Fruit fly (Drosophila melanogaster): ENCODE data around the gene drn.

Gene drn

dm6 chr3R:9349267-9349820 is 9.3 kb downstream of the drn start:
- TF ChIP-seq insv (optimal IDR thresholded peaks at IDR 0.05) (no peak), ttk (optimal IDR thresholded peaks at IDR 0.05) (no peak)

dm6 chr3R:9350561-9351379 is 10.8 kb downstream of the drn start:
- TF ChIP-seq insv (optimal IDR thresholded peaks at IDR 0.05) (no peak), Myc (optimal IDR thresholded peaks at IDR 0.05) (no peak)

DNA sequence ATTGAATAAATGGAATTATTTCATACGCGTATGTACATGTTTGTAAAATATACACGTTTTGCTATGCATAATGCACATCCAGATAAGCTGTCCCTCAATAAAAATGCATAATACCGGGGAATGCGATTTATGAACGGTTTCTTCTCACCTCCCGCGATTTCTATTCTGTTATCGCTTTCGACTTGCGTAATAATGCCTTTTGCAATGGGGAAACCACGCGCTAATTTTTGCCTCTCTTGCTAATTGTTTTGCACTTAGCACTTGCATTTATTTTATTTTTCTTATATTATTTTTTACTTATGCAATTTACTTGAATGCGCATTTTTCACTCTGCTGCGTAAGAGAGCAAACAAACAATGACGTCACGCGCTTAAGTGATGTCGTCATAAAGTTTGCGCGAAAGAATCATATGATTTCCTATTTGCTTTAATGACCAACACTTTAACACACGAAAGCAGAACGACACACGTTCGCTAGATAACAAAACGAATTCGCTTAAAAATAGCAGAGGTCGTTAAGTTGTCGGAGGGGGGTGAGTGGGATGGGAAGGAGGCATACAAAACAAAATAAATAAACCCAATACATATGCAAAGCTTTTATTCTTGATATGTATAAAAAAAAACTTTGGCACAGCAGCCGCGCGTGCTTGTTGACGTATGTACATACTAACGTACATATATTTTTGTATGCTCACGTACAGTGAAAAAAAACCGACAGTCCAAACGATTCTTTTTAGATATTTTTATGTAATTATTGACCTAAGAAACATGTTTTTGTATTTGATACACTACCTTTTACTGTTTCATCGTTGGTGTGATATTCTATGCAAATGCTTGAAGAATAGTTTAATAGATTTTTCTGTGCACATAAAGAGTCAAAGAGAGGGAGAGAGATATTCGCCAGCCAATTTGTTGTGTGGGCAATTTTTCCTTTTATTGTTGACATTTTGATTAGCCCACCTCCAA is 11.7 kb downstream of the drn start:
- TF ChIP-seq Myc (optimal IDR thresholded peaks at IDR 0.05), result no peak
- no peak for TF ChIP-seq ttk (optimal IDR thresholded peaks at IDR 0.05)
- no peak for TF ChIP-seq Sin3A (optimal IDR thresholded peaks at IDR 0.05)
- no peak for TF ChIP-seq psq (optimal IDR thresholded peaks at IDR 0.05)
- no peak for TF ChIP-seq h (optimal IDR thresholded peaks at IDR 0.05)
- TF ChIP-seq insv (optimal IDR thresholded peaks at IDR 0.05), result no peak

DNA sequence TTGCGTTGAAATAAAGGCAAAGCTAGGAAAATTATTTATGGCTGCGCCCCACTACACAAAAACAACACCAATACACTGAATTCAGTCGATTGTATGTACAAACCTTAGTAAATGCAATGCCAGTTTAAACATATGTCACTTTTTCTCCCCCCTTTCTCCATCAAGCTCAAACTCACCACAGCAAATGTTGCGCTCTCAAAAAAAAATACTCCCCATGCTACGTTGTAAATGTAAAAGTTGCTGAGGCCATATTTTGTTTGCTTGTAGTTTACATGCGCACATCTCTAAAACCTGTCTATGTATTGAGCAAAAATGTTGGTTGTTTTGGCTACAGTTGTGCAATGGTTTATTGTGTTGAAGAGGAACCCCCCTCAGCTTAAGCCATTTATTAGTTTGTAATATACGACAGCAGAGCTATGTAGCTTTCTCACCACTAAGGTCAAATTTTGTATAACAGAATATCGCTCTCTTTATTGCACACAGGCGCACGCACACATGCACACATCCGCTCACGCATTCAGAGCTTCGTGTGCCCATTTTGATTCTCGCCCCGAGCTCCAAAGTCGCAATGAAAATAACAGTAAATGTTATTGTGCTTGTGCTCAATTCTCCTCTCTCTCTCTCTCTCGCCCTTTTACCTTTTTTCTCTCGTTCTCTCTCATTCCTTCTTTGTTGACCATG is 12.7 kb downstream of the drn start:
- no peak for TF ChIP-seq Sin3A (optimal IDR thresholded peaks at IDR 0.05)
- TF ChIP-seq insv (optimal IDR thresholded peaks at IDR 0.05), result no peak
- TF ChIP-seq h (optimal IDR thresholded peaks at IDR 0.05), result no peak
- no peak for TF ChIP-seq psq (optimal IDR thresholded peaks at IDR 0.05)
- no peak for TF ChIP-seq Myc (optimal IDR thresholded peaks at IDR 0.05)
- TF ChIP-seq ttk (optimal IDR thresholded peaks at IDR 0.05), result no peak

DNA sequence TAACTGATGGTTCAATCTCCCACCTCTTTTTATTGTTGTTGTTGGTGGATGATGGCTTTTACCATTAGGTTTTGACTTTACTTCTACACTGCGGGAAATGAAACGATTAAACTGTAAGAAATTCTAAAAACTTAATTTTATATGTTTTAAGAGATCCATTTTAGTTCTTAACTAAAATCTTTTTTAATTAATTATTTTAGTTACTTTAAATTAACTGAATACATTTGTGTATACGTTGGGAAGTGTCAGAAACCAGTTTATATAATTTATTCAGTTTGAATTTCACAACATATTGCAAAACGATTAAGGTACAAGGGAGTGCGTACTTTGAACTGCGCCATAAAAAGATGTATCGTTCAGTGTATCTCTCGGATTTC is 13.2 kb downstream of the drn start:
- TF ChIP-seq psq (optimal IDR thresholded peaks at IDR 0.05) (no peak), insv (optimal IDR thresholded peaks at IDR 0.05) (no peak), ttk (optimal IDR thresholded peaks at IDR 0.05) (no peak), Sin3A (optimal IDR thresholded peaks at IDR 0.05) (no peak), Myc (optimal IDR thresholded peaks at IDR 0.05) (no peak), h (optimal IDR thresholded peaks at IDR 0.05) (no peak)

DNA sequence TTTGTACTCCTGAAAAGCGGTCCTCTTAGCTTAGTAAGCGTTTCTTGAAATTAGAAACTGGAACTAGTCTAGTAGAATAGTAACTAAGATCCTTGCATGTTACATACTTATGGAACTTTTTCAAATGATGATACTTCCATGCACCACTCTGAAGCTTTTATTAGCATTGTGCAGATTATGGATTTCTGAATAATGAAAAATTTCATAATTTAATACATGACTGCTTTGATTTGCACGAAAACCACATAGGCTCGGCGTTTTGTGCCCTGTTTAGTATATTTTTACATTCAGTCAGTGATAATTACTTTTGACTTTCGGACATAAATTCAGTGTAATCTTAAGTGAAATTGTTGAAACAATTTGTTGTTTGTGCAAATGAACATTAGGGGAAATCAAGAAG is 15.2 kb downstream of the drn start, which contains the start of gene CG43675:
Gene CG43675 (plus strand): TSS at position 301 of the 400 bp plus-strand sequence.
- no peak for TF ChIP-seq Myc (optimal IDR thresholded peaks at IDR 0.05)
- no peak for TF ChIP-seq psq (optimal IDR thresholded peaks at IDR 0.05)
- TF ChIP-seq ttk (optimal IDR thresholded peaks at IDR 0.05), result no peak
- no peak for TF ChIP-seq Sin3A (optimal IDR thresholded peaks at IDR 0.05)
- TF ChIP-seq h (optimal IDR thresholded peaks at IDR 0.05), result no peak
- TF ChIP-seq insv (optimal IDR thresholded peaks at IDR 0.05), result no peak

DNA sequence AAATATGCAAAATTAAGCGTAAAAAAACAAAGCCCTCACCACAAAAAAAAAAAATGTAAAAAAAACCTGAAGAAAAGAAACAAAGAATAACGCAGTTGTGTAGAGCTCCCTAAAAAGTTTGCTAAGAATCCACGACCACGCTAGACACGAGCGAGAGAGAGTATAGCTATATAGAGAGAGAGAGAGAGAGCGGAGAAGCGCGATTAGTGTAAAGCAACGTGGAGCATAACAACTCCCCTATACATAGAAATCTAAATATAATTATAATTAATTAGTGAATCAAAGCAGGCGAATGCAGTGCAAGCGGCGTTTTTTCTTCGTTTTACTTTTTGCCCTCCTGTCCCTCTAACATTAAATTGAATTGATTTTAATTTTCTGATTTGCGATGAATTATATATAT is 19.4 kb downstream of the drn start:
- TF ChIP-seq psq (optimal IDR thresholded peaks at IDR 0.05), result no peak
- TF ChIP-seq Sin3A (optimal IDR thresholded peaks at IDR 0.05), result no peak
- TF ChIP-seq h (optimal IDR thresholded peaks at IDR 0.05), result no peak
- TF ChIP-seq Myc (optimal IDR thresholded peaks at IDR 0.05), result no peak

- TF ChIP-seq insv (optimal IDR thresholded peaks at IDR 0.05) (no peak), h (optimal IDR thresholded peaks at IDR 0.05) (no peak), Sin3A (optimal IDR thresholded peaks at IDR 0.05) (no peak), psq (optimal IDR thresholded peaks at IDR 0.05) (no peak), ttk (optimal IDR thresholded peaks at IDR 0.05) (no peak), Myc (optimal IDR thresholded peaks at IDR 0.05) (no peak)
Measured at dm6 chr3R:9363066-9363719, 23.2 kb downstream of the drn start, which contains the start of gene CG18473. CG18473 (plus strand) TSS chr3R:9363305.

dm6 chr3R:9365121-9365520 is 25.1 kb downstream of the drn start, which contains the start of gene Srr:
Srr (plus strand) TSS chr3R:9365398.
- no peak for TF ChIP-seq insv (optimal IDR thresholded peaks at IDR 0.05)
- no peak for TF ChIP-seq h (optimal IDR thresholded peaks at IDR 0.05)
- no peak for TF ChIP-seq Sin3A (optimal IDR thresholded peaks at IDR 0.05)
- no peak for TF ChIP-seq Myc (optimal IDR thresholded peaks at IDR 0.05)

DNA sequence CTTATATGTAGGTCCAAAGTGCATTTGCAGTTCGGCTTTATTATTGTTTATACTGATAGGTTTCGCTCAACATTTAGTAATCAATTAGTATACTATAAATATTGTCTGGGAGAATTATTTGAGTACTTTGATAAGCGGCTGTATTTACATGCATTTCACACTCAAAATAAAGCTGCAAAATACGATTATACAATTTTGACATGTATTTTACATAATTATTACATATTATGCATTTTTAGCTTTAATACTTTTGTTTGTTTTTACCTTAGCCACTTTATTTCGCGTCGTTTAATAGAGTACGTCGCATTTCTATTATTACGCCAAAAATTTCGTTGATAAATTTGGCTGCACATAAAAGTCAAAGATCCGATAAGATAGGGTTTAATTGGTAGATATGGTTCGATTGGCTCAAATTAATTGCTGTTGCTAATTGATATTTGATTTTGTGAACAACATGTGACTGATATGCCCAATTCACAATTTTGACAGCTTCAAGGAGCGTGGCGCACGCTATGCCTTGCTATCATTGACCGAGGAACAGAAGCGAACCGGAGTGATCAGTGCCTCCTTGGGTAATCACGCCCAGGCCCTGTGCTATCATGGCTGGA is 26.0 kb downstream of the drn start:
- TF ChIP-seq insv (optimal IDR thresholded peaks at IDR 0.05), result no peak

DNA sequence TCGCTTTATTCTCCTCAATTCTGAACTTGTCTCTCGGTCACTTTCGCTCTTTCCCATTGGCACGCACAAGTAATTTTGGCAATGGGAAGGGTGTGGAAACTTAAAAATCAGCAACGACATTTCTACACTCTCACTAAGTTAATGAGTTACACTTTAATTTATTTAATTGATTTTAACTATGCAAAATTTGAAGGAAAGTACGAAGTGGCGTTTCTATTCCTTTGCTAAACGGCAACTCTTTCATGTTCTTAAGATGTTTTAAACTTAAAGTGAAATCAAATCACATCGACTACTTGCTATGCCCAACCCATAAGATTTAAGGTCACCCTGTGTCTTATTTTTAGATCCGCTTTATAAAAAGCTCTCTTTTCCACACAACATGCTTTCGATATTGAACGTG is 30.4 kb downstream of the drn start:
- no peak for TF ChIP-seq psq (optimal IDR thresholded peaks at IDR 0.05)
- no peak for TF ChIP-seq Myc (optimal IDR thresholded peaks at IDR 0.05)
- TF ChIP-seq Sin3A (optimal IDR thresholded peaks at IDR 0.05), result no peak
- TF ChIP-seq insv (optimal IDR thresholded peaks at IDR 0.05), result no peak
- TF ChIP-seq h (optimal IDR thresholded peaks at IDR 0.05), result no peak
- TF ChIP-seq ttk (optimal IDR thresholded peaks at IDR 0.05), result no peak
